Worm (Caenorhabditis elegans): Measurements from ENCODE around the gene abcf-1.

abcf-1 gene

ce11 chrV:12763291-12763995, at the start of gene abcf-1, which contains the start of gene scc-3:
TSS of gene abcf-1 (minus strand) at chrV:12763375.
TSS of gene scc-3 (plus strand) at chrV:12763945.
- no peak for TF ChIP-seq peb-1 (tag; optimal IDR thresholded peaks at IDR 0.05)
- peak; percentile 56 to 97 for TF ChIP-seq lsy-2 (tag; optimal IDR thresholded peaks at IDR 0.05)
- peak; percentile 76 for TF ChIP-seq nhr-129 (tag; optimal IDR thresholded peaks at IDR 0.05)
- no peak for TF ChIP-seq ztf-11 (tag; optimal IDR thresholded peaks at IDR 0.05)
- TF ChIP-seq ztf-1 (GFP tag; conservative IDR thresholded peaks at IDR 0.05) = no peak
- TF ChIP-seq dmd-4 (tag; optimal IDR thresholded peaks at IDR 0.05) = no peak
- TF ChIP-seq nhr-10 (tag; optimal IDR thresholded peaks at IDR 0.05) = no peak
- peak; percentile 35 for TF ChIP-seq crh-2 (tag; optimal IDR thresholded peaks at IDR 0.05)
- TF ChIP-seq R02D3.7 (tag; optimal IDR thresholded peaks at IDR 0.05) = no peak
- TF ChIP-seq lin-13 (GFP tag; optimal IDR thresholded peaks at IDR 0.05) = no peak
- TF ChIP-seq C34F6.9 (tag; optimal IDR thresholded peaks at IDR 0.05) = peak; percentile 61

ce11 chrV:12811810-12812209, 48.6 kb upstream of the abcf-1 start:
- no peak for TF ChIP-seq dmd-4 (tag; optimal IDR thresholded peaks at IDR 0.05)
- no peak for TF ChIP-seq ceh-82 (tag; optimal IDR thresholded peaks at IDR 0.05)
- TF ChIP-seq lsy-2 (tag; optimal IDR thresholded peaks at IDR 0.05) = peak in 1 of 2 experiments; percentile 5
- TF ChIP-seq ztf-1 (GFP tag; conservative IDR thresholded peaks at IDR 0.05) = no peak
- TF ChIP-seq ama-1 (optimal IDR thresholded peaks at IDR 0.05) = peak; percentile 15

ce11 chrV:12811126-12811525, 48.0 kb upstream of the abcf-1 start, which contains the start of gene ZC443.2:
TSS of gene ZC443.2 (minus strand) at chrV:12811192.
- TF ChIP-seq unc-55 (GFP tag; optimal IDR thresholded peaks at IDR 0.05) (peak; percentile 64), lsy-2 (tag; optimal IDR thresholded peaks at IDR 0.05) (no peak), nhr-129 (tag; optimal IDR thresholded peaks at IDR 0.05) (no peak), skn-1 (tag; optimal IDR thresholded peaks at IDR 0.05) (no peak)

ce11 chrV:12809876-12810275, 46.7 kb upstream of the abcf-1 start, which contains the start of gene ZC443.1:
TSS of gene ZC443.1 (minus strand) at chrV:12810080.
- no peak for TF ChIP-seq ztf-1 (GFP tag; conservative IDR thresholded peaks at IDR 0.05)

- TF ChIP-seq sma-3 (GFP tag; optimal IDR thresholded peaks at IDR 0.05) = no peak
- no peak for TF ChIP-seq peb-1 (tag; optimal IDR thresholded peaks at IDR 0.05)
- TF ChIP-seq R02D3.7 (tag; optimal IDR thresholded peaks at IDR 0.05) = no peak
- no peak for TF ChIP-seq lin-11 (tag; optimal IDR thresholded peaks at IDR 0.05)
- no peak for TF ChIP-seq lsy-2 (tag; optimal IDR thresholded peaks at IDR 0.05)
- TF ChIP-seq ceh-16 (tag; optimal IDR thresholded peaks at IDR 0.05) = no peak
- TF ChIP-seq nhr-6 (tag; optimal IDR thresholded peaks at IDR 0.05) = no peak
These were observed 43.0 kb upstream of the abcf-1 start, which contains the start of gene ZC443.7 for ce11 chrV:12806190-12806589. TSS of gene ZC443.7 (plus strand) at chrV:12806490.

ce11 chrV:12803274-12803673, 40.1 kb upstream of the abcf-1 start, which contains the start of gene srbc-45:
TSS of gene srbc-45 (plus strand) at chrV:12803574.
- TF ChIP-seq nhr-77 (tag; optimal IDR thresholded peaks at IDR 0.05) (no peak), zag-1 (tag; optimal IDR thresholded peaks at IDR 0.05) (no peak), gmeb-1 (tag; optimal IDR thresholded peaks at IDR 0.05) (no peak), crh-2 (tag; optimal IDR thresholded peaks at IDR 0.05) (no peak), F13H6.1 (tag; optimal IDR thresholded peaks at IDR 0.05) (no peak), blmp-1 (tag; optimal IDR thresholded peaks at IDR 0.05; ENCODE audit: insufficient read depth) (no peak), ama-1 (optimal IDR thresholded peaks at IDR 0.05) (no peak), nhr-129 (tag; optimal IDR thresholded peaks at IDR 0.05) (no peak), nhr-25 (tag; optimal IDR thresholded peaks at IDR 0.05) (no peak), nhr-21 (tag; optimal IDR thresholded peaks at IDR 0.05) (no peak), fos-1 (tag; optimal IDR thresholded peaks at IDR 0.05) (no peak), egl-27 (tag; optimal IDR thresholded peaks at IDR 0.05) (no peak), unc-39 (tag; optimal IDR thresholded peaks at IDR 0.05) (no peak), aly-2 (tag; optimal IDR thresholded peaks at IDR 0.05) (no peak), ZK546.5 (tag; optimal IDR thresholded peaks at IDR 0.05) (no peak), Y55F3AM.14 (GFP tag; optimal IDR thresholded peaks at IDR 0.05) (no peak), R02D3.7 (tag; optimal IDR thresholded peaks at IDR 0.05) (no peak), dmd-4 (tag; optimal IDR thresholded peaks at IDR 0.05) (no peak)

Data from whole organism, L2 larva.